Worm (Caenorhabditis elegans) whole organism, L1 larva: ENCODE measurements around the gene col-20.

Experiments
- elt-2 ChIP-seq: sonication (generic microtip); optimal IDR thresholded peaks from 2 replicates; lab custom pipeline; 2016; ENCODE audit warnings: missing genetic modification characterization, mild to moderate bottlenecking, inconsistent platforms, missing compliant biosample characterization, missing genetic modification reagents
- fkh-10 ChIP-seq: sonication (generic microtip); optimal IDR thresholded peaks from 2 replicates; lab custom pipeline; 2017; ENCODE audit warnings: missing biosample characterization, missing genetic modification reagents, missing genetic modification characterization
- lin-35 ChIP-seq, 2 experiments: fragments of 150-350 bp; optimal IDR thresholded peaks; 2 replicates each; lab custom pipeline; 2014; ENCODE audit warnings: missing biosample characterization in 2 of 2, missing genetic modification characterization in 2 of 2, missing genetic modification reagents in 2 of 2
- nhr-19 ChIP-seq: fragments of 200-800 bp; sonication (Bioruptor generic); conservative IDR thresholded peaks from 2 replicates; pipeline ENCODE4 v1.3.6; 2022; ENCODE audit warnings: missing genetic modification characterization, missing compliant biosample characterization
- nhr-28 ChIP-seq: fragments of 150-350 bp; optimal IDR thresholded peaks from 2 replicates; lab custom pipeline; 2014; ENCODE audit warnings: missing biosample characterization, missing genetic modification characterization
- skn-1 ChIP-seq: fragments of 150-350 bp; optimal IDR thresholded peaks from 2 replicates; lab custom pipeline; 2014; ENCODE audit warnings: missing biosample characterization, missing genetic modification characterization
- snpc-4 ChIP-seq: fragments of 150-350 bp; optimal IDR thresholded peaks from 2 replicates; lab custom pipeline; 2014; ENCODE audit warnings: missing biosample characterization, missing genetic modification characterization
- sup-37 ChIP-seq: fragments of 200-800 bp; sonication (Bioruptor generic); optimal IDR thresholded peaks from 2 replicates; lab custom pipeline; 2018; ENCODE audit warnings: mild to moderate bottlenecking, missing genetic modification characterization, missing compliant biosample characterization
- xbp-1 ChIP-seq: sonication (generic microtip); optimal IDR thresholded peaks from 2 replicates; lab custom pipeline; 2016; ENCODE audit warnings: missing genetic modification characterization, missing compliant biosample characterization
- ztf-4 ChIP-seq: fragments of 150-350 bp; optimal IDR thresholded peaks from 2 replicates; lab custom pipeline; 2014; ENCODE audit warnings: missing biosample characterization, missing genetic modification characterization

DNA sequence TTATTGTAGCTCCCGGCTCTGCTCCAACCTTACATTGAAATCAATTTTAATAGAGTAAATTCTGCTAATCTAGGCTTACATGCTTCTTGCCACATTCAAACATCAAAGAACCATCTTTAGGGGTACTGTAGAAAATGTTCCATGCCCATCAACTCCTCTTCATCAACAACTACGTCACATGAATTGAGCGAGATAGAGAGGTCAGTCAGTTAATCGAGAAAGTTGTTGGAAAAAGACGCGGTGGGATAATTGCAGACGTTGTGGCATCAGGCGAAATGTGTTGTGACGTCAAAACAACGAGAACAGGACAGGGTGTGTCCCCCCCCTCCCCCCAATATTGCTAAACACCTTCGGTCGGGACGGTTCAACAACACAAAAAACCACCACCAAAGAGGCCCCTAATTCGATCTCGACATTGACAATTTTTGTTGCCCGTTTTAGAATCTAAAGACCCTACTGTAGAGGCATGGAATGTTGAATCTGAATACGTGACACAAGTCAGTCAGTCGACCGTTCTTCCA is 48.0 kb upstream of the col-20 start:
- TF ChIP-seq sup-37 (no peak), xbp-1 (tag; lab: Kevin White, UChicago) (no peak), elt-2 (tag; lab: Kevin White, UChicago) (no peak), fkh-10 (GFP tag; lab: Kevin White, UChicago) (no peak), lin-35 (GFP tag; optimal IDR thresholded peaks at IDR 0.05; lab: Kevin White, UChicago) (peak in 1 of 2 experiments; percentile 15), ztf-4 (tag; lab: Kevin White, UChicago) (no peak), skn-1 (tag; lab: Kevin White, UChicago) (no peak), nhr-19 (GFP tag; lab: Robert Waterston, UW) (no peak), nhr-28 (tag; lab: Kevin White, UChicago) (no peak), snpc-4 (tag; lab: Kevin White, UChicago) (no peak)
